Fruit fly (Drosophila melanogaster) whole organism, embryonic: ENCODE data around the gene Art8.

Source experiments
- Antp ChIP-seq: fragments of 200-800 bp; sonication (Bioruptor generic); optimal IDR thresholded peaks from 3 replicates; lab custom pipeline; 2016; ENCODE audit warnings: missing biosample characterization, missing genetic modification characterization
- BEAF-32 ChIP-seq: fragments of 200-800 bp; sonication (Bioruptor generic); optimal IDR thresholded peaks from 3 replicates; lab custom pipeline; 2017; ENCODE audit warnings: missing biosample characterization, missing genetic modification characterization, mild to moderate bottlenecking, moderate library complexity, missing genetic modification reagents
- Bteb2 ChIP-seq: fragments of 200-800 bp; sonication (Bioruptor generic); optimal IDR thresholded peaks from 2 replicates; lab custom pipeline; 2016; ENCODE audit warnings: missing biosample characterization, missing genetic modification characterization
- CG10267 ChIP-seq: fragments of 200-800 bp; sonication (Bioruptor generic); optimal IDR thresholded peaks from 2 replicates; lab custom pipeline; 2018; ENCODE audit warnings: missing biosample characterization, mild to moderate bottlenecking, missing genetic modification characterization, moderate library complexity
- CG10431 ChIP-seq: fragments of 200-800 bp; sonication (Bioruptor generic); optimal IDR thresholded peaks from 3 replicates; lab custom pipeline; 2018; ENCODE audit warnings: missing biosample characterization, mild to moderate bottlenecking, missing genetic modification characterization
- CG10543 ChIP-seq: fragments of 200-800 bp; sonication (Bioruptor generic); optimal IDR thresholded peaks from 3 replicates; lab custom pipeline; 2017; ENCODE audit warnings: missing biosample characterization, mild to moderate bottlenecking, missing genetic modification characterization, moderate library complexity
- CG13287 ChIP-seq: fragments of 200-800 bp; sonication (Bioruptor generic); IDR thresholded peaks from 2 replicates; pipeline ENCODE4 v1.3.6; 2022; ENCODE audit warnings: missing biosample characterization, missing genetic modification characterization; ENCODE audit not compliant: partially characterized antibody
- CG14050 ChIP-seq: fragments of 200-800 bp; sonication (Bioruptor generic); IDR thresholded peaks from 3 replicates; pipeline ENCODE4 v1.3.6; 2022; ENCODE audit warnings: missing biosample characterization, missing genetic modification characterization
- CG14710 ChIP-seq: fragments of 200-800 bp; sonication (Bioruptor generic); optimal IDR thresholded peaks from 3 replicates; lab custom pipeline; 2019; ENCODE audit warnings: missing biosample characterization, mild to moderate bottlenecking, missing genetic modification characterization, moderate library complexity
- CG1603 ChIP-seq: fragments of 200-800 bp; sonication (Bioruptor generic); optimal IDR thresholded peaks from 2 replicates; lab custom pipeline; 2019; ENCODE audit warnings: missing biosample characterization, mild to moderate bottlenecking, missing genetic modification characterization, moderate library complexity
- CG16815 ChIP-seq: fragments of 200-800 bp; sonication (Bioruptor generic); optimal IDR thresholded peaks from 3 replicates; lab custom pipeline; 2017; ENCODE audit warnings: missing biosample characterization, mild to moderate bottlenecking, missing genetic modification characterization
- CG16863 ChIP-seq: fragments of 200-800 bp; sonication (Bioruptor generic); optimal IDR thresholded peaks from 3 replicates; lab custom pipeline; 2016; ENCODE audit warnings: missing biosample characterization, missing genetic modification characterization
- CG18262 ChIP-seq: fragments of 200-800 bp; optimal IDR thresholded peaks from 3 replicates; lab custom pipeline; 2019; ENCODE audit warnings: missing biosample characterization, mild to moderate bottlenecking, missing genetic modification characterization, moderate library complexity
- CG18599 ChIP-seq: fragments of 200-800 bp; sonication (Bioruptor generic); optimal IDR thresholded peaks from 3 replicates; lab custom pipeline; 2017; ENCODE audit warnings: missing biosample characterization, missing genetic modification characterization, mild to moderate bottlenecking, moderate library complexity, missing genetic modification reagents
- CG2199 ChIP-seq: fragments of 200-800 bp; sonication (Bioruptor generic); IDR thresholded peaks from 3 replicates; pipeline ENCODE4 v1.3.6; 2022; ENCODE audit warnings: missing biosample characterization, missing genetic modification characterization
- CG2712 ChIP-seq: fragments of 200-800 bp; optimal IDR thresholded peaks from 3 replicates; lab custom pipeline; 2019; ENCODE audit warnings: missing biosample characterization, mild to moderate bottlenecking, missing genetic modification characterization, moderate library complexity
- CG32772 ChIP-seq: fragments of 200-800 bp; sonication (Bioruptor generic); IDR thresholded peaks from 2 replicates; pipeline ENCODE4 v1.3.6; 2022; ENCODE audit warnings: missing biosample characterization, missing genetic modification characterization
- CG3281 ChIP-seq: fragments of 200-800 bp; sonication (Bioruptor generic); optimal IDR thresholded peaks from 3 replicates; lab custom pipeline; 2017; ENCODE audit warnings: missing biosample characterization, mild to moderate bottlenecking, missing genetic modification characterization
- CG34224 ChIP-seq: fragments of 200-800 bp; sonication (Bioruptor generic); IDR thresholded peaks from 3 replicates; pipeline ENCODE4 v1.3.6; 2022; ENCODE audit warnings: missing biosample characterization, missing genetic modification characterization; ENCODE audit not compliant: partially characterized antibody
- CG34422 ChIP-seq: fragments of 200-800 bp; sonication (Bioruptor generic); IDR thresholded peaks from 3 replicates; pipeline ENCODE4 v1.3.6; 2022; ENCODE audit warnings: missing biosample characterization, missing genetic modification characterization
- CG3847 ChIP-seq: fragments of 200-800 bp; sonication (Bioruptor generic); IDR thresholded peaks from 2 replicates; pipeline ENCODE4 v1.3.6; 2022; ENCODE audit warnings: missing biosample characterization, missing genetic modification characterization
- CG42726 ChIP-seq: fragments of 200-800 bp; sonication (Bioruptor generic); IDR thresholded peaks from 2 replicates; pipeline ENCODE4 v1.3.6; 2022; ENCODE audit warnings: missing biosample characterization, missing genetic modification characterization; ENCODE audit not compliant: partially characterized antibody
- CG4617 ChIP-seq: fragments of 200-800 bp; sonication (Bioruptor generic); optimal IDR thresholded peaks from 3 replicates; lab custom pipeline; 2016; ENCODE audit warnings: missing biosample characterization, missing genetic modification characterization, borderline replicate concordance
- CG6791 ChIP-seq: fragments of 200-800 bp; sonication (Bioruptor generic); IDR thresholded peaks from 3 replicates; pipeline ENCODE4 v1.3.6; 2022; ENCODE audit warnings: missing biosample characterization, missing genetic modification characterization; ENCODE audit not compliant: partially characterized antibody
- CG9797 ChIP-seq: fragments of 200-800 bp; sonication (Bioruptor generic); optimal IDR thresholded peaks from 3 replicates; lab custom pipeline; 2018; ENCODE audit warnings: missing biosample characterization, mild to moderate bottlenecking, missing genetic modification characterization
- Dp ChIP-seq: fragments of 200-800 bp; sonication (Bioruptor generic); optimal IDR thresholded peaks from 2 replicates; lab custom pipeline; 2018; ENCODE audit warnings: missing biosample characterization, mild to moderate bottlenecking, missing genetic modification characterization, moderate library complexity
- E2f2 ChIP-seq: fragments of 200-800 bp; sonication (Bioruptor generic); IDR thresholded peaks from 2 replicates; pipeline ENCODE4 v1.3.6; 2022; ENCODE audit warnings: missing biosample characterization, missing genetic modification characterization
- MBD-R2 ChIP-seq: fragments of 200-800 bp; sonication (Bioruptor generic); IDR thresholded peaks from 2 replicates; pipeline ENCODE4 v1.3.6; 2022; ENCODE audit warnings: missing biosample characterization, missing genetic modification characterization
- Max ChIP-seq: fragments of 200-800 bp; sonication (Bioruptor generic); optimal IDR thresholded peaks from 2 replicates; lab custom pipeline; 2016; ENCODE audit warnings: missing biosample characterization, mild to moderate bottlenecking, missing genetic modification characterization
- Mes4 ChIP-seq: fragments of 200-800 bp; sonication (Bioruptor generic); optimal IDR thresholded peaks from 2 replicates; lab custom pipeline; 2016; ENCODE audit warnings: missing biosample characterization, missing genetic modification characterization
- Myb ChIP-seq: fragments of 200-800 bp; sonication (Bioruptor generic); optimal IDR thresholded peaks from 2 replicates; lab custom pipeline; 2016; ENCODE audit warnings: missing biosample characterization, missing genetic modification characterization
- Sry-β ChIP-seq: fragments of 200-800 bp; sonication (Bioruptor generic); optimal IDR thresholded peaks from 2 replicates; lab custom pipeline; 2018; ENCODE audit warnings: missing biosample characterization, mild to moderate bottlenecking, missing genetic modification characterization, moderate library complexity
- YL-1 ChIP-seq: fragments of 200-800 bp; sonication (Bioruptor generic); optimal IDR thresholded peaks from 3 replicates; lab custom pipeline; 2017; ENCODE audit warnings: missing biosample characterization, mild to moderate bottlenecking, missing genetic modification characterization
- bab2 ChIP-seq: fragments of 200-800 bp; sonication (Bioruptor generic); optimal IDR thresholded peaks from 2 replicates; lab custom pipeline; 2016; ENCODE audit warnings: missing biosample characterization, missing genetic modification characterization
- cad ChIP-seq: fragments of >200 bp; optimal IDR thresholded peaks from 2 replicates; lab custom pipeline; 2017; ENCODE audit warnings: missing biosample characterization, missing genetic modification characterization
- da ChIP-seq: fragments of 200-800 bp; sonication (Bioruptor generic); optimal IDR thresholded peaks from 2 replicates; lab custom pipeline; 2016; ENCODE audit warnings: missing biosample characterization, missing genetic modification characterization
- gfzf ChIP-seq: fragments of 200-800 bp; sonication (Bioruptor generic); optimal IDR thresholded peaks from 2 replicates; lab custom pipeline; 2016; ENCODE audit warnings: missing biosample characterization, mild to moderate bottlenecking, missing genetic modification characterization, moderate library complexity
- grn ChIP-seq: fragments of 200-800 bp; sonication (Bioruptor generic); optimal IDR thresholded peaks from 3 replicates; lab custom pipeline; 2017; ENCODE audit warnings: missing biosample characterization, missing genetic modification characterization
- hbn ChIP-seq: fragments of 200-800 bp; sonication (Bioruptor generic); IDR thresholded peaks from 2 replicates; pipeline ENCODE4 v1.3.6; 2022; ENCODE audit warnings: missing biosample characterization, missing genetic modification characterization; ENCODE audit not compliant: partially characterized antibody
- kah ChIP-seq: fragments of 200-800 bp; sonication (Bioruptor generic); optimal IDR thresholded peaks from 2 replicates; lab custom pipeline; 2018; ENCODE audit warnings: missing biosample characterization, mild to moderate bottlenecking, missing genetic modification characterization
- pita ChIP-seq: fragments of 200-800 bp; sonication (Bioruptor generic); optimal IDR thresholded peaks from 2 replicates; lab custom pipeline; 2017; ENCODE audit warnings: missing biosample characterization, mild to moderate bottlenecking, missing genetic modification characterization
- pzg ChIP-seq: fragments of 200-800 bp; sonication (Bioruptor generic); optimal IDR thresholded peaks from 3 replicates; lab custom pipeline; 2018; ENCODE audit warnings: missing biosample characterization, mild to moderate bottlenecking, missing genetic modification characterization, moderate library complexity
- row ChIP-seq: fragments of 200-800 bp; sonication (Bioruptor generic); IDR thresholded peaks from 3 replicates; pipeline ENCODE4 v1.3.6; 2022; ENCODE audit warnings: missing biosample characterization, missing genetic modification characterization
- stwl ChIP-seq: fragments of 200-800 bp; sonication (Bioruptor generic); optimal IDR thresholded peaks from 3 replicates; lab custom pipeline; 2018; ENCODE audit warnings: missing biosample characterization, mild to moderate bottlenecking, missing genetic modification characterization, moderate library complexity
- trem ChIP-seq: fragments of 200-800 bp; optimal IDR thresholded peaks from 3 replicates; lab custom pipeline; 2019; ENCODE audit warnings: missing biosample characterization, mild to moderate bottlenecking, missing genetic modification characterization, moderate library complexity
- vvl ChIP-seq: fragments of 200-800 bp; sonication (Bioruptor generic); IDR thresholded peaks from 2 replicates; pipeline ENCODE4 v1.3.6; 2022; ENCODE audit warnings: missing biosample characterization, missing genetic modification characterization

Art8 gene

DNA sequence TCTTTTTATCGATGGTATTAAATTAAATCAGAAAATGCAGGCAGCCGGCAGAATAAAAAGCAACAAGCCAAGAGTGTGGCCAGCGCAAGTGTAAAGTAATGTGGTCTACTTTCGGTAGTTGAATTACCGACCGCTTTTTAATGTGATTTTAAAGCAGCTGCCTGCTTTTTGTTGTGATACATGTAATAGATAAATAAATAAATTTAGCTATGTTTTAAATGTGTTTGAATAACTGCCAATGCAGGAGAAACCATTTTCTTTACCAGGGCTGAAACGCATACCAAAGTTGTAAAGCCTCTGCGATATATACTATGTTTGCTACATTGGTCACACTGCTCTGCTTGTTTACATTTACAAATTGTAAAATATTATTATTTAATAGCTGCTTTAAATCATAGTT is 40.8 kb downstream of the Art8 start, which contains the start of the genes Tmem214 and YL-1 (continued):
- peak; percentile 44; the same call in 2 of the 3 replicates for TF ChIP-seq row (GFP tag; lab: Robert Waterston, UW)

DNA sequence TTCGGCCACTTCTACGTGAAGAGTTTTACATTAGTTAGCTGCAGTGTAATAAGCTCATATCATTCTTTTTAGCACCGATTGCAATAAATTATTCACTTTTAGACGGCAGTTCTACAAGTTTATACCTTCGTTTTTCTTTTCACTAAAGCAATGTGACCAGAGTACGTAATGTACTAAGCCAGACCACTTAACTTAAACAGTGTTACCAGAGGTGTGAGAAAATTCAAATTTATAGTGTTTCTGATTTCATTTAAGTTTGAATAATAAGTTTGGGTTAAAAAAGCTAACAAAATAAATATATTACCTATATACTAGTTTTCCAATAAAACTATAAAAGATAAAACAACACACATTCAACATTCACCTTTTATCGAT is 42.9 kb downstream of the Art8 start:
- peak; percentile 6; the same call in 1 of the 3 replicates for TF ChIP-seq row (GFP tag; lab: Robert Waterston, UW)
- TF ChIP-seq CG2712 = peak; percentile 3
- peak; percentile 22 for TF ChIP-seq BEAF-32 (GFP tag; lab: Kevin White, UChicago)
- peak; percentile 80 for TF ChIP-seq gfzf (GFP tag; lab: Kevin White, UChicago)
- TF ChIP-seq hbn (GFP tag; lab: Robert Waterston, UW) = 0 out of 2 replicates have a peak, but pooled peaks have one; percentile 11
- TF ChIP-seq CG18262 (tag; lab: Kevin White, UChicago) = no peak
- TF ChIP-seq CG14050 (GFP tag; lab: Robert Waterston, UW) = no peak
- no peak for TF ChIP-seq CG18599 (GFP tag; lab: Kevin White, UChicago)
- peak; percentile 41 for TF ChIP-seq CG10267
- TF ChIP-seq CG9797 (GFP tag; lab: Kevin White, UChicago) = peak; percentile 68
- TF ChIP-seq CG4617 (GFP tag; lab: Kevin White, UChicago) = peak; percentile 31
- TF ChIP-seq YL-1 (GFP tag; lab: Kevin White, UChicago) = peak; percentile 79
- TF ChIP-seq trem = peak; percentile 48
- TF ChIP-seq grn (GFP tag; lab: Kevin White, UChicago) = no peak
- no peak for TF ChIP-seq CG16863
- TF ChIP-seq pita (GFP tag; lab: Kevin White, UChicago) = no peak
- TF ChIP-seq CG6791 (GFP tag; lab: Robert Waterston, UW) = 0 out of 3 replicates have a peak, but pooled peaks have one; percentile 13
- TF ChIP-seq CG3281 (GFP tag; lab: Kevin White, UChicago) = no peak
- peak; percentile 8 for TF ChIP-seq Myb (GFP tag; lab: Kevin White, UChicago)
- TF ChIP-seq CG13287 (GFP tag; lab: Robert Waterston, UW) = peak; percentile 28; the same call in 1 of the 2 replicates
- TF ChIP-seq CG34224 (GFP tag; lab: Robert Waterston, UW) = peak; percentile 19; the same call in 1 of the 3 replicates
- 0 out of 2 replicates have a peak, but pooled peaks have one; percentile 29 for TF ChIP-seq CG3847
- TF ChIP-seq bab2 = no peak
- no peak for TF ChIP-seq Bteb2
- TF ChIP-seq Mes4 (GFP tag; lab: Kevin White, UChicago) = no peak
- peak; percentile 7; the same call in 1 of the 3 replicates for TF ChIP-seq CG34422 (GFP tag; lab: Robert Waterston, UW)
- peak; percentile 35 for TF ChIP-seq CG1603 (tag; lab: Kevin White, UChicago)
- TF ChIP-seq Dp = peak; percentile 75
- TF ChIP-seq E2f2 (GFP tag; lab: Robert Waterston, UW) = peak; percentile 79
- peak; percentile 59 for TF ChIP-seq pzg (GFP tag; lab: Kevin White, UChicago)
- peak; percentile 35; the same call in 1 of the 2 replicates for TF ChIP-seq MBD-R2 (GFP tag; lab: Robert Waterston, UW)
- peak; percentile 81 for TF ChIP-seq stwl (tag; lab: Kevin White, UChicago)
- peak; percentile 17 for TF ChIP-seq CG14710 (tag; lab: Kevin White, UChicago)
- peak; percentile 8; the same call in 1 of the 2 replicates for TF ChIP-seq vvl (GFP tag; lab: Robert Waterston, UW)

DNA sequence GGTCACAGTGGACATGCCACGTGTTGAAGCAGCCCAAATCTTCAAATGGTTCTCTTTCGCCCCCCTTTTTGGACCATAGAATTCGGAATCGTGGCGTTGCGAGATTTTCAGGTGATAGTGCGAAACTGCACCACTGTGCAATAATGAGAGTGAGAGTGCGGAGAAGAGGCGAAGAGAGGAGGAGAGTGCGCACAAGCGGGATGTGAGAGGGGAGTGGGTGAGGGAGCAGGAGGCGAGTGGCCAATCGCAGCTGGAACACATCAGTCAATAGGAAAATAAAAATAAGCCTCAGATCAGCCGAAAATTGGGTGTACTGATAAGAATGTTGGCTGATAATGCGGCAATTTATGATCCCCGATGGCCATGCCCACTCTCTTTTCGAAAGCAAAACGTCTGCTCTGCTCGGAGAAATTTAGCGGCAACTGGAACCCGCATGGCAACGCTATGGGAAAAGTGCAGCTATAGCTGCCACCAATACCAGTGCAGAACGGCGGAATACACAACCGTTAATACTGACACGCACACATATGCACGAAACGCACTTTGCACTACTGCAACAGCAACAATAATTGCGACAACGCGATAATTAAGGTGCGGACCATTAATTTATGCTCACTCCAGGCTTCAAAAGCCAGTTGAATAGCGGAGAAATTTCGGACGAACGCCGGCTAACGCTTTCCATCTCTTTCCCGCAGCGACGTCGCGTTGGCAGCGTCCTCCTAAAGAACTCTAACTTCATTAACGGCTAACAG is 43.5 kb downstream of the Art8 start:
- TF ChIP-seq Sry-β (GFP tag; lab: Kevin White, UChicago) = peak; percentile 25
- 0 out of 2 replicates have a peak, but pooled peaks have one; percentile 40 for TF ChIP-seq CG42726 (GFP tag; lab: Robert Waterston, UW)
- TF ChIP-seq CG10543 (GFP tag; lab: Kevin White, UChicago) = peak; percentile 47
- TF ChIP-seq da (GFP tag; lab: Kevin White, UChicago) = no peak
- peak; percentile 13 for TF ChIP-seq Max
- peak; percentile 79 for TF ChIP-seq CG4617 (GFP tag; lab: Kevin White, UChicago)
- no peak for TF ChIP-seq CG16815 (GFP tag; lab: Kevin White, UChicago)
- TF ChIP-seq CG2199 (GFP tag; lab: Robert Waterston, UW) = no peak
- TF ChIP-seq CG32772 (GFP tag; lab: Robert Waterston, UW) = no peak
- peak; percentile 32 for TF ChIP-seq cad
- no peak for TF ChIP-seq CG10431 (GFP tag; lab: Kevin White, UChicago)
- peak; percentile 11 for TF ChIP-seq Antp
- TF ChIP-seq kah (GFP tag; lab: Kevin White, UChicago) = peak; percentile 46
